Worm (Caenorhabditis elegans) whole organism, L1 larva: ENCODE measurements around the gene Y54E2A.5.

Experiments
- dpl-1 ChIP-seq, 3 experiments: fragments of 150-350 bp in 2 of 3; sonication (generic microtip) in 1 of 3; optimal IDR thresholded peaks; 2 replicates each; lab custom pipeline; 2014 to 2017; ENCODE audit warnings: missing biosample characterization in 3 of 3, missing genetic modification characterization in 3 of 3, missing genetic modification reagents in 3 of 3
- efl-3 ChIP-seq: fragments of 200-800 bp; sonication (Bioruptor generic); optimal IDR thresholded peaks from 2 replicates; lab custom pipeline; 2018; ENCODE audit warnings: mild to moderate bottlenecking, missing genetic modification characterization, missing compliant biosample characterization
- elt-2 ChIP-seq: sonication (generic microtip); optimal IDR thresholded peaks from 2 replicates; lab custom pipeline; 2016; ENCODE audit warnings: missing genetic modification characterization, mild to moderate bottlenecking, inconsistent platforms, missing compliant biosample characterization, missing genetic modification reagents
- hpl-2 ChIP-seq: fragments of 150-350 bp; optimal IDR thresholded peaks from 2 replicates; lab custom pipeline; 2014; ENCODE audit warnings: missing biosample characterization, missing genetic modification reagents, missing genetic modification characterization
- lin-15B ChIP-seq: fragments of 150-350 bp; sonication (generic microtip); optimal IDR thresholded peaks from 3 replicates; lab custom pipeline; 2014; ENCODE audit warnings: missing biosample characterization, missing genetic modification characterization
- lin-39 ChIP-seq: fragments of 150-350 bp; optimal IDR thresholded peaks from 2 replicates; lab custom pipeline; 2014; ENCODE audit warnings: missing biosample characterization, missing genetic modification reagents, missing genetic modification characterization
- nhr-76 ChIP-seq: sonication (generic microtip); optimal IDR thresholded peaks from 2 replicates; lab custom pipeline; 2017; ENCODE audit warnings: missing biosample characterization, missing genetic modification characterization
- nhr-90 ChIP-seq: sonication (generic microtip); optimal IDR thresholded peaks from 2 replicates; lab custom pipeline; 2016; ENCODE audit warnings: mild to moderate bottlenecking, missing genetic modification characterization, missing compliant biosample characterization; ENCODE audit not compliant: poor library complexity
- zag-1 ChIP-seq: fragments of 150-350 bp; optimal IDR thresholded peaks from 2 replicates; lab custom pipeline; 2014; ENCODE audit warnings: missing biosample characterization, missing genetic modification characterization

- TF ChIP-seq efl-3 (GFP tag; lab: Kevin White, UChicago) (no peak), elt-2 (no peak), lin-39 (no peak), lin-15B (tag; lab: Kevin White, UChicago) (no peak), dpl-1 (GFP tag; optimal IDR thresholded peaks at IDR 0.05; lab: Kevin White, UChicago) (no peak), zag-1 (tag; lab: Kevin White, UChicago) (no peak), hpl-2 (no peak), nhr-76 (no peak), nhr-90 (tag; lab: Kevin White, UChicago) (no peak)
Measured at ce11 chrII:14772956-14773788, 15.6 kb upstream of the Y54E2A.5 start, which contains the start of gene Y54E2A.7.
